Fruit fly (Drosophila melanogaster) whole organism, prepupa: Measurements from ENCODE around the gene Eip78C.

Experiments
- Blimp-1 ChIP-seq: fragments of 200-800 bp; sonication (Bioruptor generic); optimal IDR thresholded peaks from 3 replicates; lab custom pipeline; 2017; ENCODE audit warnings: missing biosample characterization, missing genetic modification characterization, mild to moderate bottlenecking, moderate library complexity, missing genetic modification reagents
- CG10631 ChIP-seq: fragments of 200-800 bp; sonication (Bioruptor generic); optimal IDR thresholded peaks from 2 replicates; lab custom pipeline; 2016; ENCODE audit warnings: missing biosample characterization, missing genetic modification characterization
- CG11294 ChIP-seq: fragments of 200-800 bp; sonication (Bioruptor generic); IDR thresholded peaks from 2 replicates; pipeline ENCODE4 v1.3.6; 2022; ENCODE audit warnings: missing biosample characterization, missing genetic modification characterization
- CG11762 ChIP-seq: fragments of 200-800 bp; sonication (Bioruptor generic); optimal IDR thresholded peaks from 3 replicates; lab custom pipeline; 2016; ENCODE audit warnings: missing biosample characterization, missing genetic modification characterization; ENCODE audit not compliant: insufficient read depth
- CG11902 ChIP-seq: fragments of 200-800 bp; sonication (Bioruptor generic); optimal IDR thresholded peaks from 3 replicates; lab custom pipeline; 2016; ENCODE audit warnings: missing biosample characterization, missing genetic modification characterization
- CG15336 ChIP-seq: fragments of 200-800 bp; sonication (Bioruptor generic); IDR thresholded peaks from 2 replicates; pipeline ENCODE4 v1.3.6; 2022; ENCODE audit warnings: missing biosample characterization, missing genetic modification characterization
- CG1621 ChIP-seq: fragments of 200-800 bp; sonication (Bioruptor generic); optimal IDR thresholded peaks from 3 replicates; lab custom pipeline; 2018; ENCODE audit warnings: missing biosample characterization, mild to moderate bottlenecking, missing genetic modification characterization
- CG16779 ChIP-seq: fragments of 200-800 bp; sonication (Bioruptor generic); optimal IDR thresholded peaks from 3 replicates; lab custom pipeline; 2017; ENCODE audit warnings: missing biosample characterization, mild to moderate bottlenecking, missing genetic modification characterization
- CG31627 ChIP-seq: fragments of 200-800 bp; sonication (Bioruptor generic); optimal IDR thresholded peaks from 3 replicates; lab custom pipeline; 2016; ENCODE audit warnings: missing biosample characterization, missing genetic modification characterization
- CG32006 ChIP-seq: fragments of 200-800 bp; sonication (Bioruptor generic); optimal IDR thresholded peaks from 3 replicates; lab custom pipeline; 2017; ENCODE audit warnings: missing biosample characterization, mild to moderate bottlenecking, missing genetic modification characterization
- CG3919 ChIP-seq: fragments of 200-800 bp; sonication (Bioruptor generic); optimal IDR thresholded peaks from 3 replicates; lab custom pipeline; 2016; ENCODE audit warnings: missing biosample characterization, missing genetic modification characterization
- CG4318 ChIP-seq: fragments of 200-800 bp; sonication (Bioruptor generic); optimal IDR thresholded peaks from 3 replicates; lab custom pipeline; 2017; ENCODE audit warnings: missing biosample characterization, mild to moderate bottlenecking, missing genetic modification characterization
- CG6163 ChIP-seq: fragments of 200-800 bp; sonication (Bioruptor generic); IDR thresholded peaks from 3 replicates; pipeline ENCODE4 v1.3.6; 2022; ENCODE audit warnings: missing biosample characterization, missing genetic modification characterization
- CG6276 ChIP-seq: fragments of 200-800 bp; sonication (Bioruptor generic); optimal IDR thresholded peaks from 2 replicates; lab custom pipeline; 2017; ENCODE audit warnings: missing biosample characterization, mild to moderate bottlenecking, missing genetic modification characterization
- CG6792 ChIP-seq: fragments of 200-800 bp; sonication (Bioruptor generic); optimal IDR thresholded peaks from 3 replicates; lab custom pipeline; 2016; ENCODE audit warnings: missing biosample characterization, missing genetic modification characterization
- CG6808 ChIP-seq: fragments of 200-800 bp; sonication (Bioruptor generic); optimal IDR thresholded peaks from 3 replicates; lab custom pipeline; 2017; ENCODE audit warnings: missing biosample characterization, missing genetic modification characterization, mild to moderate bottlenecking, moderate library complexity, missing genetic modification reagents
- CG6854 ChIP-seq: fragments of 200-800 bp; sonication (Bioruptor generic); optimal IDR thresholded peaks from 2 replicates; lab custom pipeline; 2017; ENCODE audit warnings: missing biosample characterization, mild to moderate bottlenecking, missing genetic modification characterization
- CG7368 ChIP-seq: fragments of 200-800 bp; sonication (Bioruptor generic); optimal IDR thresholded peaks from 3 replicates; lab custom pipeline; 2016; ENCODE audit warnings: missing biosample characterization, missing genetic modification characterization
- CG8119 ChIP-seq: fragments of 200-800 bp; sonication (Bioruptor generic); IDR thresholded peaks from 3 replicates; pipeline ENCODE4 v1.3.6; 2022; ENCODE audit warnings: missing biosample characterization, missing genetic modification characterization
- CG8632 ChIP-seq: fragments of 200-800 bp; sonication (Bioruptor generic); optimal IDR thresholded peaks from 3 replicates; lab custom pipeline; 2016; ENCODE audit warnings: missing biosample characterization, missing genetic modification characterization
- CG9139 ChIP-seq: fragments of 200-800 bp; sonication (Bioruptor generic); optimal IDR thresholded peaks from 3 replicates; lab custom pipeline; 2017; ENCODE audit warnings: missing biosample characterization, mild to moderate bottlenecking, missing genetic modification characterization
- Eip75B ChIP-seq: fragments of 200-800 bp; sonication (Bioruptor generic); optimal IDR thresholded peaks from 3 replicates; lab custom pipeline; 2016; ENCODE audit warnings: missing biosample characterization, missing genetic modification characterization
- Eip78C ChIP-seq: fragments of 200-800 bp; sonication (Bioruptor generic); peaks from one replicate; lab custom pipeline; 2016; ENCODE audit warnings: missing biosample characterization, missing genetic modification characterization
- Ets96B ChIP-seq: fragments of 200-800 bp; optimal IDR thresholded peaks from 2 replicates; lab custom pipeline; 2019; ENCODE audit warnings: missing biosample characterization, mild to moderate bottlenecking, missing genetic modification characterization, moderate library complexity
- Gug ChIP-seq: fragments of 200-800 bp; sonication (Bioruptor generic); IDR thresholded peaks from 2 replicates; pipeline ENCODE4 v1.3.6; 2022; ENCODE audit warnings: missing biosample characterization, missing genetic modification characterization
- Hr38 ChIP-seq: sonication (Bioruptor generic); optimal IDR thresholded peaks from 2 replicates; lab custom pipeline; 2016; ENCODE audit warnings: missing biosample characterization, missing genetic modification characterization
- Hr39 ChIP-seq: fragments of 200-800 bp; sonication (Bioruptor generic); optimal IDR thresholded peaks from 2 replicates; lab custom pipeline; 2016; ENCODE audit warnings: missing biosample characterization, missing genetic modification characterization
- Hr4 ChIP-seq: fragments of 200-800 bp; sonication (Bioruptor generic); optimal IDR thresholded peaks from 3 replicates; lab custom pipeline; 2016; ENCODE audit warnings: missing biosample characterization, missing genetic modification characterization
- Lpt ChIP-seq: fragments of 200-800 bp; sonication (Bioruptor generic); optimal IDR thresholded peaks from 3 replicates; lab custom pipeline; 2016; ENCODE audit warnings: missing biosample characterization, missing genetic modification characterization
- Met ChIP-seq: fragments of 200-800 bp; sonication (Bioruptor generic); optimal IDR thresholded peaks from 3 replicates; lab custom pipeline; 2016; ENCODE audit warnings: missing biosample characterization, missing genetic modification characterization
- OdsH ChIP-seq: fragments of 200-800 bp; sonication (Bioruptor generic); optimal IDR thresholded peaks from 3 replicates; lab custom pipeline; 2016; ENCODE audit warnings: missing biosample characterization, missing genetic modification characterization
- Sox102F ChIP-seq: fragments of 200-800 bp; sonication (Bioruptor generic); optimal IDR thresholded peaks from 2 replicates; lab custom pipeline; 2016; ENCODE audit warnings: missing biosample characterization, mild to moderate bottlenecking, missing genetic modification characterization
- Sox14 ChIP-seq: fragments of 200-800 bp; sonication (Bioruptor generic); optimal IDR thresholded peaks from 3 replicates; lab custom pipeline; 2016; ENCODE audit warnings: missing biosample characterization, missing genetic modification characterization
- Sox15 ChIP-seq: fragments of 200-800 bp; sonication (Bioruptor generic); optimal IDR thresholded peaks from 3 replicates; lab custom pipeline; 2016; ENCODE audit warnings: missing biosample characterization, missing genetic modification characterization
- achi ChIP-seq: fragments of 200-800 bp; sonication (Bioruptor generic); optimal IDR thresholded peaks from 3 replicates; lab custom pipeline; 2016; ENCODE audit warnings: missing biosample characterization, missing genetic modification characterization
- dac ChIP-seq: fragments of 200-800 bp; sonication (Bioruptor generic); optimal IDR thresholded peaks from 2 replicates; lab custom pipeline; 2017; ENCODE audit warnings: missing biosample characterization, mild to moderate bottlenecking, missing genetic modification characterization
- dsx ChIP-seq: fragments of 200-800 bp; optimal IDR thresholded peaks from 3 replicates; lab custom pipeline; 2019; ENCODE audit warnings: missing biosample characterization, mild to moderate bottlenecking, missing genetic modification characterization, moderate library complexity; ENCODE audit not compliant: poor library complexity, severe bottlenecking
- eg ChIP-seq: fragments of 200-800 bp; sonication (Bioruptor generic); IDR thresholded peaks from 3 replicates; pipeline ENCODE4 v1.3.6; 2022; ENCODE audit warnings: missing biosample characterization, missing genetic modification characterization
- esn ChIP-seq: fragments of 200-800 bp; sonication (Bioruptor generic); optimal IDR thresholded peaks from 2 replicates; lab custom pipeline; 2016; ENCODE audit warnings: missing biosample characterization, mild to moderate bottlenecking, missing genetic modification characterization, moderate library complexity
- fd59A ChIP-seq: fragments of 200-800 bp; sonication (Bioruptor generic); optimal IDR thresholded peaks from 2 replicates; lab custom pipeline; 2017; ENCODE audit warnings: missing biosample characterization, mild to moderate bottlenecking, missing genetic modification characterization, missing genetic modification reagents
- fd85E ChIP-seq: fragments of 200-800 bp; sonication (Bioruptor generic); optimal IDR thresholded peaks from 3 replicates; lab custom pipeline; 2016; ENCODE audit warnings: missing biosample characterization, missing genetic modification characterization
- fkh ChIP-seq: fragments of 200-800 bp; sonication (Bioruptor generic); optimal IDR thresholded peaks from 3 replicates; lab custom pipeline; 2017; ENCODE audit warnings: missing biosample characterization, mild to moderate bottlenecking, missing genetic modification characterization, moderate library complexity
- net ChIP-seq: fragments of 200-800 bp; sonication (Bioruptor generic); optimal IDR thresholded peaks from 3 replicates; lab custom pipeline; 2016; ENCODE audit warnings: missing biosample characterization, missing genetic modification characterization
- pdm3 ChIP-seq: fragments of 200-800 bp; sonication (Bioruptor generic); optimal IDR thresholded peaks from 3 replicates; lab custom pipeline; 2016; ENCODE audit warnings: missing biosample characterization, missing genetic modification characterization
- salr ChIP-seq, 2 experiments: fragments of 200-800 bp; sonication (Bioruptor generic); optimal IDR thresholded peaks; 3 replicates each; lab custom pipeline; 2016 to 2018; ENCODE audit warnings: missing biosample characterization in 2 of 2, missing genetic modification characterization in 2 of 2, mild to moderate bottlenecking in 1 of 2
- ss ChIP-seq, 2 experiments: fragments of 200-800 bp; sonication (Bioruptor generic); optimal IDR thresholded peaks; 2 replicates in 1 of 2; 3 replicates in 1 of 2; lab custom pipeline; 2017 to 2018; ENCODE audit warnings: mild to moderate bottlenecking in 2 of 2, missing biosample characterization in 2 of 2, missing genetic modification characterization in 2 of 2, moderate library complexity in 1 of 2
- svp ChIP-seq: fragments of 200-800 bp; sonication (Bioruptor generic); peaks from one replicate; lab custom pipeline; 2016; ENCODE audit warnings: missing biosample characterization, missing genetic modification characterization
- topi ChIP-seq: fragments of 200-800 bp; sonication (Bioruptor generic); optimal IDR thresholded peaks from 3 replicates; lab custom pipeline; 2016; ENCODE audit warnings: missing biosample characterization, missing genetic modification characterization

Eip78C gene

DNA sequence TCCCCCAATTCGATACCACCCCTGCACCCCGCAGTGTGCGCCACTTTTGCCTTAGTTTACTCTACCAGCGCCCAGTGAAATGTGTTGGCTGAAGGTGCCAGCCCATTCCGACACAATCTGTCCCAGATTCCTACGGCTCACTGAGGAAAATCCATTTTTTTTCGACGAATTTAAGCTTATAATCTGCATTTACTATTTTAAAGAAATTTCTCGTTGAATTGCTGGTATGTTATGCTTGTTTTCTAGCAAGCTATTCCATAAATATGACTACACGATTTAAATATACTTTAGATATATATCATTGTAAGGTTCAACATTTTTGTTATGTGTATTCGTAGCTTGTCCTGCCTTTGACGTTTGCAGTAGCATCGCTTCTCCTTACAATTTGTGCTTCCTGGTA, 3.1 kb upstream of the Eip78C start (continued):
- peak; percentile 9 for TF ChIP-seq Sox14 (GFP tag; lab: Kevin White, UChicago)
- peak; percentile 34 for TF ChIP-seq OdsH (GFP tag; lab: Kevin White, UChicago)
- no peak for TF ChIP-seq CG16779
- peak; percentile 39 for TF ChIP-seq CG3919 (GFP tag; lab: Kevin White, UChicago)
- TF ChIP-seq salr (GFP tag; optimal IDR thresholded peaks at IDR 0.05; lab: Kevin White, UChicago) = peak in 1 of 2 experiments; percentile 38
- TF ChIP-seq CG11902 (GFP tag; lab: Kevin White, UChicago) = no peak

DNA sequence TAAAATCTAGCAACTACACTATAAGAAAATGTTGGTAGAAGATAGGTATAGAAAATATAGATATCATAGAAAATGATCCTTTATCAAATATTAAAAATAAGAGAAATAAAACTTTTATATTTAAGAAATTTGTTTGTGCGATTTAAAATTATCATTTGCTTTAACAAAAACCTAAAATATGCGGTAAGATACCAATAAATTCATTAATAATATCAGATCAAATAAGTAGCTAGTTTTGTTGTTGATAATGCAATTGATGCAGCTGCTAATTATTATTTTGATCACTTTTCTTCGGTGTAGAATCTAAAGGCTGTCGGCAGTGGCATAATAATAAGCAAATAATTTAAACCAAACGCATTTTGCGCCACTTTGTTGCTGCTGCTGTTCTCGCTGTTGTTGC, 2.1 kb upstream of the Eip78C start:
- peak; percentile 26 for TF ChIP-seq CG3919 (GFP tag; lab: Kevin White, UChicago)
- TF ChIP-seq fd59A (GFP tag; lab: Kevin White, UChicago) = no peak
- no peak for TF ChIP-seq svp
- no peak for TF ChIP-seq Sox102F
- TF ChIP-seq OdsH (GFP tag; lab: Kevin White, UChicago) = peak; percentile 53
- peak; percentile 8 for TF ChIP-seq Sox14 (GFP tag; lab: Kevin White, UChicago)
- peak; percentile 88 for TF ChIP-seq CG6276
- peak; percentile 78 for TF ChIP-seq CG4318 (GFP tag; lab: Kevin White, UChicago)
- no peak for TF ChIP-seq CG6792
- peak; percentile 47; the same call in 2 of the 3 replicates for TF ChIP-seq eg (GFP tag; lab: Robert Waterston, UW)
- TF ChIP-seq dac (GFP tag; lab: Kevin White, UChicago) = peak; percentile 25
- TF ChIP-seq CG11762 (GFP tag; lab: Kevin White, UChicago) = peak; percentile 18
- no peak for TF ChIP-seq Met
- no peak for TF ChIP-seq Ets96B
- peak; percentile 56 for TF ChIP-seq Gug (GFP tag; lab: Robert Waterston, UW)
- no peak for TF ChIP-seq ss (GFP tag; optimal IDR thresholded peaks at IDR 0.05; lab: Kevin White, UChicago)
- no peak for TF ChIP-seq fd85E (GFP tag; lab: Kevin White, UChicago)
- TF ChIP-seq CG32006 (GFP tag; lab: Kevin White, UChicago) = peak; percentile 91
- no peak for TF ChIP-seq CG9139 (GFP tag; lab: Kevin White, UChicago)
- no peak for TF ChIP-seq CG1621 (tag; lab: Kevin White, UChicago)
- peak; percentile 6 for TF ChIP-seq dsx (GFP tag; lab: Kevin White, UChicago)
- TF ChIP-seq salr (GFP tag; optimal IDR thresholded peaks at IDR 0.05; lab: Kevin White, UChicago) = peak in 1 of 2 experiments; percentile 86
- TF ChIP-seq Hr4 (GFP tag; lab: Kevin White, UChicago) = peak; percentile 68
- peak; percentile 38 for TF ChIP-seq achi (GFP tag; lab: Kevin White, UChicago)
- peak; percentile 13 for TF ChIP-seq pdm3 (GFP tag; lab: Kevin White, UChicago)
- TF ChIP-seq Eip78C (GFP tag; lab: Kevin White, UChicago) = peak; percentile 86
- TF ChIP-seq Eip75B (GFP tag; lab: Kevin White, UChicago) = no peak
- TF ChIP-seq CG8632 (GFP tag; lab: Kevin White, UChicago) = no peak
- TF ChIP-seq Lpt (GFP tag; lab: Kevin White, UChicago) = peak; percentile 40
- peak; percentile 86 for TF ChIP-seq CG15336 (GFP tag; lab: Robert Waterston, UW)
- peak; percentile 66 for TF ChIP-seq CG10631 (GFP tag; lab: Kevin White, UChicago)
- TF ChIP-seq CG6808 (GFP tag; lab: Kevin White, UChicago) = no peak
- peak; percentile 59 for TF ChIP-seq net (GFP tag; lab: Kevin White, UChicago)
- TF ChIP-seq CG8119 (GFP tag; lab: Robert Waterston, UW) = peak; percentile 81
- no peak for TF ChIP-seq CG11902 (GFP tag; lab: Kevin White, UChicago)
- TF ChIP-seq CG11294 = no peak

DNA sequence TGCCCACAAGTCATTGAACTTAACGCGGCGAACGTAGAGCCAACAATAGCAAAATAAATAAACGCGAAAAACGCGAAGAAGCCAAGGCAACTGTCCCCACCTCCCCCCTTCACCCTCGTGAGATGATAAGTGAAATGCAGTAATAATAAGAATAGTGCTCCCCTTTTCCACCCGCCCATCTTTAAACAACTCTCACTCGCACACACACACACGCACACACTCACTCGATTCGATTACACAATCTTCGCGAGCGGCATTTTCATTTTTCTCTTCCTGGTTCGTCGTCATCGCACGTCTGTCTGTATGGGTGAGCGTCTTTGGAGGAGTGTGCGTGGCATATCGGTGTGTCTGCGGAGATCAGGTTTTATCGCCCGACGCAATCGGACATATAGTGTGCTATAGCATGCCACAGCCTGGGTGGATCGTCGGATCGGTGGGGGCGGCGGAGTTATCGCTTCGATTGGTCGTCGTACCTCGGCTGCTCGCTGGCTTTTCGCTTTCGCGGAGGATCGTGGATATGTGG, 1.6 kb upstream of the Eip78C start:
- TF ChIP-seq Eip75B (GFP tag; lab: Kevin White, UChicago) = peak; percentile 56
- TF ChIP-seq fkh (GFP tag; lab: Kevin White, UChicago) = no peak
- TF ChIP-seq CG9139 (GFP tag; lab: Kevin White, UChicago) = no peak
- no peak for TF ChIP-seq CG7368 (GFP tag; lab: Kevin White, UChicago)
- peak; percentile 90 for TF ChIP-seq Blimp-1 (GFP tag; lab: Kevin White, UChicago)
- TF ChIP-seq CG6163 (GFP tag; lab: Robert Waterston, UW) = peak; percentile 27; the same call in 2 of the 3 replicates
- peak; percentile 36 for TF ChIP-seq topi
- peak; percentile 45 for TF ChIP-seq Hr39 (GFP tag; lab: Kevin White, UChicago)
- peak; percentile 47 for TF ChIP-seq Met
- peak; percentile 33 for TF ChIP-seq CG31627 (GFP tag; lab: Kevin White, UChicago)
- no peak for TF ChIP-seq CG11294
- peak; percentile 38 for TF ChIP-seq esn
- TF ChIP-seq Sox15 (GFP tag; lab: Kevin White, UChicago) = no peak
- TF ChIP-seq CG6854 (GFP tag; lab: Kevin White, UChicago) = peak; percentile 83
- no peak for TF ChIP-seq Hr38
